Worm (Caenorhabditis elegans) whole organism, early embryonic: ENCODE data around the gene Y110A2AL.2.

Experiments
- B0310.2 ChIP-seq: sonication (generic microtip); optimal IDR thresholded peaks from 2 replicates; lab custom pipeline; 2016; ENCODE audit warnings: mild to moderate bottlenecking, missing genetic modification characterization, missing compliant biosample characterization
- F13C5.2 ChIP-seq: sonication (generic microtip); optimal IDR thresholded peaks from 2 replicates; lab custom pipeline; 2017; ENCODE audit warnings: mild to moderate bottlenecking, missing genetic modification characterization, inconsistent platforms, missing compliant biosample characterization
- aly-1 ChIP-seq: sonication (generic microtip); optimal IDR thresholded peaks from 2 replicates; lab custom pipeline; 2016; ENCODE audit warnings: missing genetic modification characterization, missing compliant biosample characterization
- ama-1 ChIP-seq: fragments of 150-350 bp; optimal IDR thresholded peaks from 2 replicates; lab custom pipeline; 2014
- ceh-13 ChIP-seq: fragments of 200-800 bp; sonication (Bioruptor generic); optimal IDR thresholded peaks from 2 replicates; lab custom pipeline; 2018; ENCODE audit warnings: mild to moderate bottlenecking, missing genetic modification characterization, missing compliant biosample characterization
- ceh-36 ChIP-seq: sonication (generic microtip); optimal IDR thresholded peaks from 2 replicates; lab custom pipeline; 2016; ENCODE audit warnings: missing genetic modification characterization, inconsistent platforms, missing compliant biosample characterization
- ets-7 ChIP-seq: sonication (generic microtip); optimal IDR thresholded peaks from 2 replicates; lab custom pipeline; 2016; ENCODE audit warnings: missing genotype, missing genetic modification characterization, missing compliant biosample characterization
- flt-1 ChIP-seq: fragments of 200-800 bp; sonication (Bioruptor generic); IDR thresholded peaks from 2 replicates; pipeline ENCODE4 v1.3.6; 2022; ENCODE audit warnings: missing genetic modification characterization, missing compliant biosample characterization
- hmbx-1 ChIP-seq: sonication (generic microtip); optimal IDR thresholded peaks from 2 replicates; lab custom pipeline; 2016; ENCODE audit warnings: mild to moderate bottlenecking, missing genetic modification characterization, missing compliant biosample characterization
- hmg-4 ChIP-seq: fragments of 200-800 bp; sonication (Bioruptor generic); optimal IDR thresholded peaks from 2 replicates; lab custom pipeline; 2018; ENCODE audit warnings: mild to moderate bottlenecking, missing genetic modification characterization, missing compliant biosample characterization
- hnd-1 ChIP-seq: sonication (generic microtip); optimal IDR thresholded peaks from 2 replicates; lab custom pipeline; 2016; ENCODE audit warnings: missing genetic modification characterization, missing compliant biosample characterization
- sea-1 ChIP-seq: fragments of 200-800 bp; sonication (Bioruptor generic); conservative IDR thresholded peaks from 2 replicates; pipeline ENCODE4 v1.3.6; 2022; ENCODE audit warnings: missing genetic modification characterization, missing compliant biosample characterization
- tbx-11 ChIP-seq: fragments of 200-800 bp; sonication (Bioruptor generic); IDR thresholded peaks from 2 replicates; pipeline ENCODE4 v1.3.6; 2022; ENCODE audit warnings: missing genetic modification characterization, missing compliant biosample characterization
- tra-4 ChIP-seq: sonication (generic microtip); optimal IDR thresholded peaks from 2 replicates; lab custom pipeline; 2017; ENCODE audit warnings: missing genetic modification characterization, missing compliant biosample characterization

- TF ChIP-seq hnd-1 (tag; lab: Kevin White, UChicago) (no peak), flt-1 (GFP tag; lab: Robert Waterston, UW) (no peak), ets-7 (tag; lab: Kevin White, UChicago) (no peak), ama-1 (lab: Kevin White, UChicago) (no peak), ceh-13 (GFP tag; lab: Kevin White, UChicago) (no peak), F13C5.2 (no peak), hmg-4 (GFP tag; lab: Kevin White, UChicago) (no peak), hmbx-1 (tag; lab: Kevin White, UChicago) (no peak), ceh-36 (tag; lab: Kevin White, UChicago) (no peak), tbx-11 (GFP tag; lab: Robert Waterston, UW) (no peak), tra-4 (tag; lab: Kevin White, UChicago) (no peak), sea-1 (GFP tag; lab: Robert Waterston, UW) (no peak), B0310.2 (no peak), aly-1 (no peak)
Measured at ce11 chrII:2884810-2885209, 17.0 kb downstream of the Y110A2AL.2 start, which contains the start of gene pigw-1.
